Worm (Caenorhabditis elegans) whole organism, late embryonic: ENCODE data around the gene nft-1.

Source experiments
- C38D4.7 ChIP-seq: fragments of 200-800 bp; sonication (Bioruptor generic); optimal IDR thresholded peaks from 2 replicates; lab custom pipeline; 2018; ENCODE audit warnings: mild to moderate bottlenecking, missing genetic modification characterization, moderate library complexity, missing compliant biosample characterization
- K02D7.2 ChIP-seq: sonication (generic microtip); optimal IDR thresholded peaks from 2 replicates; lab custom pipeline; 2017; ENCODE audit warnings: mild to moderate bottlenecking, missing genetic modification characterization, missing compliant biosample characterization
- ahr-1 ChIP-seq: sonication (generic microtip); optimal IDR thresholded peaks from 2 replicates; lab custom pipeline; 2016; ENCODE audit warnings: missing genetic modification characterization, missing compliant biosample characterization
- ceh-30 ChIP-seq: fragments of 150-350 bp; optimal IDR thresholded peaks from 2 replicates; lab custom pipeline; 2014; ENCODE audit warnings: missing biosample characterization, missing genetic modification characterization
- ceh-45 ChIP-seq: fragments of 200-800 bp; sonication (Bioruptor generic); IDR thresholded peaks from 2 replicates; pipeline ENCODE4 v1.3.6; 2022; ENCODE audit warnings: missing genetic modification reagents, missing genetic modification characterization, missing compliant biosample characterization
- ceh-48 ChIP-seq: sonication (generic microtip); optimal IDR thresholded peaks from 2 replicates; lab custom pipeline; 2016; ENCODE audit warnings: missing genetic modification characterization, inconsistent platforms, missing compliant biosample characterization
- dmd-4 ChIP-seq: sonication (generic microtip); optimal IDR thresholded peaks from 2 replicates; lab custom pipeline; 2016; ENCODE audit warnings: borderline replicate concordance, missing genetic modification characterization, missing compliant biosample characterization
- elt-2 ChIP-seq: sonication (generic microtip); optimal IDR thresholded peaks from 2 replicates; lab custom pipeline; 2016; ENCODE audit warnings: missing genetic modification reagents, missing genetic modification characterization, missing compliant biosample characterization
- elt-4 ChIP-seq: sonication (generic microtip); optimal IDR thresholded peaks from 2 replicates; lab custom pipeline; 2016; ENCODE audit warnings: missing genetic modification characterization, missing compliant biosample characterization
- eyg-1 ChIP-seq: sonication (generic microtip); optimal IDR thresholded peaks from 2 replicates; lab custom pipeline; 2016; ENCODE audit warnings: missing genotype, missing genetic modification characterization, missing compliant biosample characterization
- fax-1 ChIP-seq: sonication (generic microtip); optimal IDR thresholded peaks from 2 replicates; lab custom pipeline; 2016; ENCODE audit warnings: missing genotype, missing genetic modification characterization, missing compliant biosample characterization
- fkh-6 ChIP-seq: sonication (generic microtip); optimal IDR thresholded peaks from 2 replicates; lab custom pipeline; 2016; ENCODE audit warnings: missing genetic modification characterization, missing compliant biosample characterization
- gmeb-2 ChIP-seq: sonication (generic microtip); optimal IDR thresholded peaks from 2 replicates; lab custom pipeline; 2016; ENCODE audit warnings: missing genetic modification characterization, inconsistent platforms, missing compliant biosample characterization
- hlh-30 ChIP-seq: sonication (generic microtip); optimal IDR thresholded peaks from 2 replicates; lab custom pipeline; 2017; ENCODE audit warnings: antibody characterized with exemption, missing genetic modification characterization, missing compliant biosample characterization; ENCODE audit not compliant: insufficient read depth
- hlh-6 ChIP-seq: sonication (generic microtip); optimal IDR thresholded peaks from 2 replicates; lab custom pipeline; 2016; ENCODE audit warnings: missing genotype, missing genetic modification characterization, missing compliant biosample characterization
- hlh-8 ChIP-seq: sonication (generic microtip); optimal IDR thresholded peaks from 2 replicates; lab custom pipeline; 2016; ENCODE audit warnings: missing genotype, missing genetic modification characterization, missing compliant biosample characterization
- lim-6 ChIP-seq: sonication (generic microtip); optimal IDR thresholded peaks from 2 replicates; lab custom pipeline; 2016; ENCODE audit warnings: missing genetic modification characterization, missing compliant biosample characterization
- nfya-1 ChIP-seq: sonication (generic microtip); optimal IDR thresholded peaks from 2 replicates; lab custom pipeline; 2017; ENCODE audit warnings: missing genetic modification characterization, mild to moderate bottlenecking, missing compliant biosample characterization, antibody characterized with exemption, moderate library complexity
- nhr-232 ChIP-seq: sonication (generic microtip); optimal IDR thresholded peaks from 2 replicates; lab custom pipeline; 2016; ENCODE audit warnings: missing genetic modification characterization, missing compliant biosample characterization
- pat-9 ChIP-seq: fragments of 200-800 bp; sonication (Bioruptor generic); optimal IDR thresholded peaks from 2 replicates; lab custom pipeline; 2018; ENCODE audit warnings: mild to moderate bottlenecking, missing genetic modification characterization, moderate library complexity, missing compliant biosample characterization
- pax-1 ChIP-seq: fragments of 150-350 bp; optimal IDR thresholded peaks from 2 replicates; lab custom pipeline; 2014; ENCODE audit warnings: missing biosample characterization, missing genetic modification characterization
- rnt-1 ChIP-seq: sonication (generic microtip); optimal IDR thresholded peaks from 2 replicates; lab custom pipeline; 2016; ENCODE audit warnings: missing genetic modification characterization, missing compliant biosample characterization
- sox-2 ChIP-seq: fragments of 200-800 bp; sonication (Bioruptor generic); IDR thresholded peaks from 2 replicates; pipeline ENCODE4 v1.3.6; 2022; ENCODE audit warnings: missing genetic modification reagents, missing genetic modification characterization, missing compliant biosample characterization
- ttx-3 ChIP-seq: sonication (generic microtip); optimal IDR thresholded peaks from 2 replicates; lab custom pipeline; 2016; ENCODE audit warnings: missing genetic modification reagents, missing genetic modification characterization, missing compliant biosample characterization
- unc-3 ChIP-seq, 2 experiments: fragments of 200-800 bp in 1 of 2; sonication (Bioruptor generic) in 1 of 2; sonication (generic microtip) in 1 of 2; conservative IDR thresholded peaks in 1 of 2; optimal IDR thresholded peaks in 1 of 2; 2 replicates each; pipeline versions ENCODE4 v1.3.6 to Lab custom; 2016 to 2022; ENCODE audit warnings: missing compliant biosample characterization in 2 of 2, missing genetic modification characterization in 2 of 2, missing genetic modification reagents in 1 of 2
- unc-42 ChIP-seq: sonication (generic microtip); optimal IDR thresholded peaks from 2 replicates; lab custom pipeline; 2016; ENCODE audit warnings: missing genotype, missing genetic modification characterization, missing compliant biosample characterization
- unc-55 ChIP-seq: sonication (generic microtip); optimal IDR thresholded peaks from 2 replicates; lab custom pipeline; 2017; ENCODE audit warnings: missing biosample characterization, missing genetic modification reagents, missing genetic modification characterization
- unc-86 ChIP-seq: sonication (generic microtip); optimal IDR thresholded peaks from 2 replicates; lab custom pipeline; 2016; ENCODE audit warnings: missing genetic modification characterization, missing compliant biosample characterization
- zip-5 ChIP-seq: sonication (generic microtip); optimal IDR thresholded peaks from 2 replicates; lab custom pipeline; 2016; ENCODE audit warnings: missing genetic modification characterization, missing compliant biosample characterization
- ztf-16 ChIP-seq: sonication (generic microtip); optimal IDR thresholded peaks from 2 replicates; lab custom pipeline; 2017; ENCODE audit warnings: missing genetic modification characterization, missing compliant biosample characterization

Gene nft-1

DNA sequence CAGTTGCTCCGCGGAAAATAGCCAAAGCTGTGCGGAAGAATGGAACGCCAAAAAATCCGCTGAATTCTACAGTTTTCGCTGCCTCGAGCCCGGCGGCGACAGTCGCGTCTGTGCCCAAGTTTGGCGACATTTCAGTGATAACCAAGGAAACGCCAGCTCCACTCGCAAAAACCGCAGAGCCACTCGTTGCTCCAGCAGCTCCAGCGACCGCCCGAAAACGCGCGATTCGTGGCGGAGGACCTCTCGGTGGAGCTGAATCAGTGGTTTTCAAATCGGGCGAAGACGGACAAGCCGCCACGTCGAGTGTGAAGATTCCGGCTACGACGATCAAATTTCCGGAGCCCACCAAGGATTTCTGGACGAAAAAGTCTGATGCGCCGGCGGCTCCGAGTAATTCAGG lies 7.4 kb upstream of the nft-1 start:
- no peak for TF ChIP-seq eyg-1 (tag; lab: Kevin White, UChicago)
- no peak for TF ChIP-seq ttx-3 (tag; lab: Kevin White, UChicago)
- TF ChIP-seq hlh-8 (tag; lab: Kevin White, UChicago), result no peak

DNA sequence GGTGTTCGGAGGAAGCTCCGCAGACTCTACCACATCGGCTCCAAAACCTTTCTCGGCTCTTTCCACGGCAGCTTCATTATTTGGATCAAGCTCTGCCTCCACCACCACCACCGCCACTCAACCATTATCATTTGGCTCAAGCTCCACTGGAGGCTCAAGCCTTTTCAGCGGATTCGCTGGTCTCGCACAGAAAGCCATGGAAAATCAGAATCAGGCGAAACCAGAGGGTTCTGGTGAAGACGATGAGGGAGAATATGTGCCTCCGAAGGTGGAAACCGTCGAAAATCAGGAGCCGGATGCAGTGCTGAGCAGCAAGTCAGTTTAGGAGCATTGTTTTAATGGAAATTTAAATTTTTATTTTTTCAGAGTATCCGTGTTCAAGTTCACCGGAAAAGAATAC lies 6.6 kb upstream of the nft-1 start:
- TF ChIP-seq fkh-6 (tag; lab: Kevin White, UChicago), result no peak
- TF ChIP-seq hlh-30 (tag; lab: Kevin White, UChicago), result no peak
- TF ChIP-seq hlh-6 (tag; lab: Kevin White, UChicago), result peak; percentile 14
- no peak for TF ChIP-seq rnt-1
- TF ChIP-seq, all 69 proteins: peak for 1

DNA sequence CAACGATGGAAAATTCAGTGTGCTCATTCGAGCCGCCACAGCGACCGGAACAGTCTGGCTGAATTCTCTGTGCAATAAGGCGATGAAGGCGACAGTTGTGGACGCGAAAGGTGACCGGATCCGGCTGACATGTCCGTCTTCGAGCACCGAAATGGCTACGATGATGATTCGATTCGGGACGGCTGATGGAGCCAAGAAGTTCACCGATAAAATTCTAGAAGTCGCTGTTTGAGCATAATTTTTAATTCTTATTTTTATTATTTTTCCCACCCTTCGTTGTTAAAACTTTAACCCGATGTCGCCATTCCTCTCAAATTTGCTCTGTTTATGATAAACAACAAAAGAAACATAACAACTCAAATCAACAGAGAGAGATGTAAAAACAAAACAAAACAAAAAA lies 6.2 kb upstream of the nft-1 start:
- no peak for TF ChIP-seq hlh-30 (tag; lab: Kevin White, UChicago)
- TF ChIP-seq unc-86 (tag; lab: Kevin White, UChicago), result no peak
- no peak for TF ChIP-seq lim-6 (tag; lab: Kevin White, UChicago)
- no peak for TF ChIP-seq gmeb-2
- no peak for TF ChIP-seq unc-42 (tag; lab: Kevin White, UChicago)
- TF ChIP-seq ceh-45 (GFP tag; lab: Robert Waterston, UW), result no peak
- no peak for TF ChIP-seq dmd-4 (tag; lab: Kevin White, UChicago)
- TF ChIP-seq sox-2 (GFP tag; lab: Robert Waterston, UW), result no peak
- TF ChIP-seq elt-4 (tag; lab: Kevin White, UChicago), result no peak
- no peak for TF ChIP-seq zip-5
- TF ChIP-seq unc-3 (GFP tag; conservative IDR thresholded peaks at IDR 0.05; lab: Robert Waterston, UW), result no peak
- no peak for TF ChIP-seq unc-3 (tag; optimal IDR thresholded peaks at IDR 0.05; lab: Kevin White, UChicago)
- no peak for TF ChIP-seq nfya-1 (tag; lab: Kevin White, UChicago)
- no peak for TF ChIP-seq pat-9
- no peak for TF ChIP-seq pax-1 (tag; lab: Kevin White, UChicago)
- TF ChIP-seq ceh-30 (tag; lab: Kevin White, UChicago), result no peak
- no peak for TF ChIP-seq ahr-1
- TF ChIP-seq ceh-48 (tag; lab: Kevin White, UChicago), result no peak
- TF ChIP-seq ztf-16 (tag; lab: Kevin White, UChicago), result no peak
- no peak for TF ChIP-seq nhr-232 (tag; lab: Kevin White, UChicago)
- TF ChIP-seq, all 69 proteins: peak for 0

DNA sequence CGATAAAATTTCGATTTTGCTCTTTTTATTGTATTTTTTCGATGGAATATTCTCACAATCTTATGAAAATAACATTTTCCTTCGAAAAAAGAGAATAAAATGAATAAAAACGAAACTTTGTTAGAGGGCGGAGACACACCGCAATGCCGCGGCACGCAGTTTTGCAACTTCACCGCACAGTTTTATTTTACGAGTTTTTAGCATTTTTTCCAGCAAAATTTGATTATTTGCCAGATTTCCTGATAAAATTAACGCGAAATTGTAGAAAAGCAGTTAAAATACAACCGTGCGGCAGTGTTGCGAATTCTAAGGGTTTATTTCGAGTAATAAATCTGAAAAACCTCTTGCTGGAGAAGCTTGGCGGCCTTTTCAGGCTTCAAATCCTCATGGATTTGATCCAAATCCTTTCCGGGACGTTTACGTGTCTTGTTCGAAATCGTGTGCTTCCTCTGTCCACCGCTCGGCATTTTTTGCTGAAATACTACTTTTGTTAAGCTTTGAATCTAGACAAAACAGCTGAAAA lies 5.4 kb upstream of the nft-1 start, which contains the start of gene znf-593:
Gene znf-593 (minus strand): TSS at position 473 of the 523 bp plus-strand sequence.
- TF ChIP-seq dmd-4 (tag; lab: Kevin White, UChicago), result no peak
- no peak for TF ChIP-seq hlh-6 (tag; lab: Kevin White, UChicago)
- TF ChIP-seq unc-42 (tag; lab: Kevin White, UChicago), result no peak
- TF ChIP-seq fax-1 (tag; lab: Kevin White, UChicago), result no peak
- peak; percentile 28 for TF ChIP-seq K02D7.2 (tag; lab: Kevin White, UChicago)

DNA sequence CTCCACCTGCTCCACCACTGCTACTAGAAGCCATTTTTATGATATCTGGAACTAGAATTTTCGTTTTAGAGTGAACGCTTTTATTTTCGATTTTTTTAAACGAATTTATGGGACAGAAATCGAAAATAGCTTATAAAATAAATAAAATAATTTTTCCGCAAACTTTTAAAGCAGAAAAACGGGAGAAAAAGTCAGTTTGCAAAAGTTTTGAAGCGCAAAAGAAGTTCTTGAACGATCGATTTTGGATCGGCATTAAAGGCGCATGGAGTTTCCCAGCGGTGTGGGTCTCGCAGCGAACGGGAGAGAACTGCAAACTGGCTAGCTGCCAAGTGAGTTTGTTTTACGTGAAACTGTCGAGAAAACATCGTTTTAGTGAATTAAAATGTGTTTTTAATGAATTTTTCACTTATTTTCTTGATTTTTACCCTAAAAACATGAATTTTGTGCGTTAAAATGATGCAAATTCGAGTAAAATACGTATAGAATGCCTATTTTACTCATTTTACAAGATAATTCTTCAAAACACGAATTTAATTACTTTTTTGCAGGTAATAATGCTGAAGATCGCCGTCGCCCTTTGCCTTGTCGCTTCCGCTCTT lies 3.4 kb upstream of the nft-1 start, which contains the start of the genes ccf-1 and trap-4:
Gene ccf-1 (minus strand): TSS at position 51 of the 599 bp plus-strand sequence.
Gene trap-4 (plus strand): TSS at position 549 of the 599 bp plus-strand sequence.
- TF ChIP-seq elt-2 (tag; lab: Kevin White, UChicago) (peak; percentile 12), rnt-1 (no peak), lim-6 (tag; lab: Kevin White, UChicago) (no peak), unc-55 (GFP tag; lab: Kevin White, UChicago) (peak; percentile 12), sox-2 (GFP tag; lab: Robert Waterston, UW) (no peak), C38D4.7 (GFP tag; lab: Kevin White, UChicago) (no peak), ceh-30 (tag; lab: Kevin White, UChicago) (peak; percentile 24), nfya-1 (tag; lab: Kevin White, UChicago) (peak; percentile 36)
